Fruit fly (Drosophila melanogaster): ENCODE results near the gene ebd1.

The ebd1 gene

DNA sequence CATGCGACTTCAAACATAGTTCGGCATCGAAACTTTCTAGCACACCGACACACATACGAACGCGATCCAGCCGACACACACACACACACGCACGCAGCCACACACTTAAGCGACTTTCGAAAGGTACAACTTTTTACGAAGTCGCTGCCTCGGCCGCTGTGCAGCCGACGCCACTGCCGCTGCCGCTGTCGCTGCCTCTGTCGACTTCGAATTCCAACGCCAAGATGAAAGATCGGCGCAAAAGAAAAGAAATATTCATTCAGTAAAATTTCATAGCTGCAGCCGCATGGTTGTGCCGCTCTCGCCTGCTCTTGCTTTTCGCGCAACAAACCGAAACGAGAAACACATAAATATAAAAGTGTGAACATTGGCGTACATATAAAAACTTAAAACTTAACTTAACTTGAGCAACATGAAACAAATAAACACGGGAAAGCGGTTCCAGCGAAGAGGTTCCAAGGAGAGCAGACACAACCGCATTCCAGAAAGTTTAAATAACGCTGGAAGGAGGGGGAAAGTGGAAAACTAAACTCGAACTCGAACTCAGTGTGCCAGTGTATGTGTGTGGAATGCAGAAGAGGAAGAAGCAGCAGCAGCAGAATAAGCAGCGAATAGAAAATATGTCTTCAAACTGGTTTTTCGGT, 45.8 kb downstream of the ebd1 start:
- no peak for TF ChIP-seq noc (tag; optimal IDR thresholded peaks at IDR 0.05)

DNA sequence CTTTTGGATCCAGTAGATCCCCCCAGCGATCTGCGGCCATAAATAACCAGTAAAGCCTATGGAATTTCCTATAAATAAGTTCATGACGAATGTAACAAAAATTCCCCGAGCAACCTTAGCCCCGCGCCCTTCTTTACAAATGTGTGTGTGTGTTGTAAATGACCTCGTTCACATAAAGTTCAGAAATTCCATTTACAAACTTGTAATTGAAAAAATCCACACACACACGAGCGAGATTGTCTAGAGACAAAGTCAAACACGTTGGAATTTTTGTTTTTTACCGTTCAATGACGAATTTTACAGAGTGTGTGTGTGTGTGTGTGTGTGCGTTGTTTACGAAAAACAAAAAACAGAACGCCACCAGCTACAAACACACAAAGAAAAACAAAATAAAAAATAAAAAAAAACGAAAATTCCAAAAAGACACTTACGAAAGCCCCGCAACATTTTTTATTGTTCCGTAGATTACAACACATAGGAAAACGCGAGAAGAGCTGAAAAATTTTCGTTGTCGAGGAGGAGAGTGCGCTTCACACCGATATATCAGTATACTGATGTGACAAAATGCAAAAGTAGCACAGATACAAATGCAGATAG, 46.5 kb downstream of the ebd1 start:
- TF ChIP-seq noc (tag; optimal IDR thresholded peaks at IDR 0.05): no peak

- TF ChIP-seq noc (tag; optimal IDR thresholded peaks at IDR 0.05): no peak
Measured at dm6 chr3L:638031-638414, 47.3 kb downstream of the ebd1 start.

DNA sequence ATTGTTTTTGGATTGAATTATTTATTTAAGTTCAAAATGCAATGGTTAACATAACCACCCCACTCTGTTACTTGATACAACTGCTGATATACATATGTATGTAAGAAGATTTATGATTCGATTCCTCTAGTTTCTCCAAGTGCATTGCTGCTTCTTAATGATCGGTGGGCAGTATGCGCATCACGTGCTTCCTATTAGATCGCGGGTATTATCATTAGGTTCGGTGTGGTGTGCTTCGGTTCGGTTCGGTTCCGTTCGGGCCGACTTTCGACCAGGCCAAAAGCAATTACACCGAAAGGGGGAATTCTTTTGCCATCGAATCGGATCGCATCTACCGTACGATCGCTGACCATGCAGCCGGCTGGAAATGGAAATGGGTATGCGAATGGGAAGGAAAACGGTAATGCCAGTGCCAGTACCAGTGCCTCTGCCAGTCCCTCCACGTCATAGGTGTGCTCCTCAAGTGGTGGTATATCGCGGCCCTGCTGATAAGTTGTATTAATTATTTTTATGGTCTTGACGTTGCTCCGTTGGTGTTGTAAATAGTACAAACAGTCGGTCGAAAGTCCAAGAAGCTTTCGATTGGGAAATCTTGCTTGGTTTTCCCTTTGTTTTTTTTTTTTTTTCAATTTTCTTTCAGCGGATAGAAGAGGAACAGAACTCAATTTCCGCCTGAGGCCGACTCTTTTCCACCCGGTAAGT, 47.9 kb downstream of the ebd1 start:
- no peak for TF ChIP-seq noc (tag; optimal IDR thresholded peaks at IDR 0.05)

DNA sequence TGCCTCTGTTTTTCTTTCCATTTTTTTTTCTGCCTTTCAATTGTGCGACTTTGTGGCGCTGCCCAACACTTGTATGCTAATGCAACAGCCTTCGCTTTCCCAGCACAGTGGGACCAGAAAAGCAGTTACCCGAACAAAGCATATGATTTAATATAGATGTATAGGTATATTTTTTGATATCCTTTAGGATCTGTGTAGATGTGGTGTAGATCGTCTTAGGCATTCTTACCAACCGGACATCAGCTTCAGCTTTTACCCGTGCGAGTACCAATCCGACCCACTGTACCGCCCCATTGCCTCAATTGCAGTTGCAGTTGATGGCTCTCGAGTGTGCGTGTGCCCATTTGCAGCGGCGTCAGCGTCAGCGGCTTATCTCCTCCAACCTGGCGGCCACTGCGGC, 48.9 kb downstream of the ebd1 start:
- TF ChIP-seq noc (tag; optimal IDR thresholded peaks at IDR 0.05): no peak

- no peak for TF ChIP-seq noc (tag; optimal IDR thresholded peaks at IDR 0.05)
Measured at dm6 chr3L:635529-635928, 49.8 kb downstream of the ebd1 start.

DNA sequence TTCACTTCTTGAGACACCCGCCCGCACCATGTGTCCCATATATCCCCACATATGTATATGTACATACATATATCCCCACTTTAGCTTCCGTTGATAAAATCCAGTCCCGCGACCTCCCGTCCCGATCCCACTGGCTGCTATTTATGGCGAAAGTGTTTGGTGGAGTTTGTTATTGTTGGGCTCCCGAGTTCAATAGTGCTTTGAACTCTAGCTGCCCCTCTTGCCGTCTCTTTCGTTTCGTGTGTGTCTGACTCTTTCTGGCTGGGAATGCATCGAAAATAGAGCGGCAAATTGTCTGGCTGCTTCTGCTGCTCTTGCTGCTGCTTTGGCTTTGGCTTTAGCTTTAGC, 50.4 kb downstream of the ebd1 start:
- TF ChIP-seq noc (tag; optimal IDR thresholded peaks at IDR 0.05): no peak

dm6 chr3L:634319-635015, 50.9 kb downstream of the ebd1 start:
- TF ChIP-seq noc (tag; optimal IDR thresholded peaks at IDR 0.05): peak; percentile 30

DNA sequence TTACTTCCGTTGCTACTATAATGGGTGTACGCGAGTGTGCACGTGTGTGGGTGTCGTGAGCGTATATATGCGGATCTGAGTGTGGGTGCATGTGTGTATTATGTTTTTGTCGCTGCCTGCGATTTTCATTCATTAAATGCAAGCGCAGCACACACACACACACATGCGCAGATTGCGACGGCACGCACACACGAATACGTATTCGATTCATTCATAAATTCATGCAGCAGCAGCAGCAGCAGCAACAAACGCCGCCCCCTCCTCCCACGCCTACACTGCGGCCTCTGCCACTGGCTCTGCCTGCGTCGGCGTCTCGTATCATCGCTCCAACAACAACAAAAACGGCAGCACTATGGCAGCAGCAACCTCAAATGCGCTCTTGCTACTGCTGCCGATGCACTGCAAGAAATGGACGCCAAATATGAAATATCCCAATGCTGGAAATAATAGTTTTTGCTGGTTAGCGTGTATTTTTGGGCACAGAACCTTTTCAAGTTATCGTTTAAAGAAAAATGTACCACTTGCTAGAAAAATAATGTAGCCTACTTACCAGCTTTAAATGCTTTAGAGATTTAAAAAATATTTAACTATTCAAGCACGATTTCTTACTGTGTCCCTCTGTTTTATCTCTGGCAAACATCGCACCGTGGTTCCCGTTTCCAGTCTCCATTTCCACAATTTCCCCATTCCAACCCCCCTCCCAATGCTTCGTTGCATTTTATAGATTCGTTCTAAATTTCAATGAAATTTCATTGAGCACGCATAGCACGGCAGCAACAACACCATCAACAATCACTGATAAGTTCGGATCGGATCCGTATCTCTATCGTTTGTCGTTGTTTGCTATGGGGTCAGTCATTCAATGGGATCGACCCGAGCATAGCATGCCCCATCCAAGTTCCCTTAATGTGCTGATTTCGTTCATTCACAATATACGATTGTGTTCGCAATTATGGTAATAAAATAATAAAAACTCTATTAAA, 51.8 kb downstream of the ebd1 start:
- TF ChIP-seq noc (tag; optimal IDR thresholded peaks at IDR 0.05): no peak
